Worm (Caenorhabditis elegans) whole organism, L1 larva: ENCODE results near the gene T09F3.5.

ENCODE experiments used
- C04F5.9 ChIP-seq: sonication (generic microtip); optimal IDR thresholded peaks from 2 replicates; lab custom pipeline; 2016; ENCODE audit warnings: missing genetic modification characterization, missing compliant biosample characterization
- C16A3.4 ChIP-seq: fragments of 150-350 bp; optimal IDR thresholded peaks from 2 replicates; lab custom pipeline; 2014; ENCODE audit warnings: missing biosample characterization, missing genetic modification characterization
- F16B12.6 ChIP-seq: fragments of 150-350 bp; optimal IDR thresholded peaks from 2 replicates; lab custom pipeline; 2014; ENCODE audit warnings: missing biosample characterization, missing genetic modification characterization
- aha-1 ChIP-seq: fragments of 150-350 bp; optimal IDR thresholded peaks from 2 replicates; lab custom pipeline; 2014; ENCODE audit warnings: missing biosample characterization, missing genetic modification characterization
- ama-1 ChIP-seq: fragments of 150-350 bp; optimal IDR thresholded peaks from 2 replicates; lab custom pipeline; 2014
- blmp-1 ChIP-seq: fragments of 150-350 bp; optimal IDR thresholded peaks from 2 replicates; lab custom pipeline; 2014; ENCODE audit warnings: missing biosample characterization, missing genetic modification characterization
- ceh-63 ChIP-seq: fragments of 200-800 bp; sonication (Bioruptor generic); optimal IDR thresholded peaks from 2 replicates; lab custom pipeline; 2018; ENCODE audit warnings: mild to moderate bottlenecking, missing genetic modification characterization, missing compliant biosample characterization
- ceh-90 ChIP-seq: sonication (generic microtip); optimal IDR thresholded peaks from 2 replicates; lab custom pipeline; 2016; ENCODE audit warnings: missing genetic modification characterization, missing compliant biosample characterization
- dpl-1 ChIP-seq, 3 experiments: fragments of 150-350 bp in 2 of 3; sonication (generic microtip) in 1 of 3; optimal IDR thresholded peaks; 2 replicates each; lab custom pipeline; 2014 to 2017; ENCODE audit warnings: missing biosample characterization in 3 of 3, missing genetic modification characterization in 3 of 3, missing genetic modification reagents in 3 of 3
- dsc-1 ChIP-seq: sonication (generic microtip); optimal IDR thresholded peaks from 2 replicates; lab custom pipeline; 2016; ENCODE audit warnings: mild to moderate bottlenecking, missing genetic modification characterization, missing compliant biosample characterization
- efl-1 ChIP-seq, 4 experiments: fragments of 150-350 bp; optimal IDR thresholded peaks in 3 of 4; peaks in 1 of 4; 1 replicate in 1 of 4; 2 replicates in 3 of 4; lab custom pipeline; 2014; ENCODE audit warnings: missing biosample characterization in 2 of 4, missing genetic modification characterization in 2 of 4, missing genetic modification reagents in 2 of 4
- efl-3 ChIP-seq: fragments of 200-800 bp; sonication (Bioruptor generic); optimal IDR thresholded peaks from 2 replicates; lab custom pipeline; 2018; ENCODE audit warnings: mild to moderate bottlenecking, missing genetic modification characterization, missing compliant biosample characterization
- egl-13 ChIP-seq: sonication (generic microtip); optimal IDR thresholded peaks from 2 replicates; lab custom pipeline; 2016; ENCODE audit warnings: missing genotype, missing genetic modification reagents, missing genetic modification characterization, missing compliant biosample characterization
- egl-27 ChIP-seq, 2 experiments: fragments of 150-350 bp in 1 of 2; sonication (generic microtip); optimal IDR thresholded peaks; 3 replicates each; lab custom pipeline; 2017 to 2018; ENCODE audit warnings: missing biosample characterization in 2 of 2, missing genetic modification characterization in 2 of 2, missing genetic modification reagents in 2 of 2
- elt-2 ChIP-seq: sonication (generic microtip); optimal IDR thresholded peaks from 2 replicates; lab custom pipeline; 2016; ENCODE audit warnings: missing genetic modification characterization, mild to moderate bottlenecking, inconsistent platforms, missing compliant biosample characterization, missing genetic modification reagents
- elt-3 ChIP-seq, 6 experiments: fragments of 150-350 bp in 1 of 6; sonication (generic microtip); optimal IDR thresholded peaks; 2 replicates each; lab custom pipeline; 2017 to 2018; ENCODE audit warnings: missing biosample characterization in 6 of 6, missing genetic modification characterization in 6 of 6, inconsistent platforms in 1 of 6
- ets-5 ChIP-seq: fragments of 200-800 bp; sonication (Bioruptor generic); IDR thresholded peaks from 2 replicates; pipeline ENCODE4 v1.3.6; 2022; ENCODE audit warnings: missing genetic modification characterization, missing compliant biosample characterization
- fkh-10 ChIP-seq: sonication (generic microtip); optimal IDR thresholded peaks from 2 replicates; lab custom pipeline; 2017; ENCODE audit warnings: missing biosample characterization, missing genetic modification reagents, missing genetic modification characterization
- fos-1 ChIP-seq: fragments of 150-350 bp; optimal IDR thresholded peaks from 2 replicates; lab custom pipeline; 2014; ENCODE audit warnings: missing biosample characterization, missing genetic modification characterization
- hlh-17 ChIP-seq: fragments of 200-800 bp; sonication (Bioruptor generic); optimal IDR thresholded peaks from 2 replicates; lab custom pipeline; 2018; ENCODE audit warnings: missing genetic modification characterization, mild to moderate bottlenecking, missing compliant biosample characterization, moderate library complexity, borderline replicate concordance
- hlh-4 ChIP-seq: sonication (generic microtip); optimal IDR thresholded peaks from 2 replicates; lab custom pipeline; 2016; ENCODE audit warnings: mild to moderate bottlenecking, missing genetic modification characterization, missing compliant biosample characterization
- jun-1 ChIP-seq: fragments of 150-350 bp; optimal IDR thresholded peaks from 2 replicates; lab custom pipeline; 2014; ENCODE audit warnings: missing biosample characterization, missing genetic modification reagents, missing genetic modification characterization
- lin-13 ChIP-seq: fragments of 150-350 bp; optimal IDR thresholded peaks from 2 replicates; lab custom pipeline; 2014; ENCODE audit warnings: missing biosample characterization, missing genetic modification reagents, missing genetic modification characterization
- lin-35 ChIP-seq, 2 experiments: fragments of 150-350 bp; optimal IDR thresholded peaks; 2 replicates each; lab custom pipeline; 2014; ENCODE audit warnings: missing biosample characterization in 2 of 2, missing genetic modification characterization in 2 of 2, missing genetic modification reagents in 2 of 2
- lsy-2 ChIP-seq, 2 experiments: fragments of 150-350 bp; optimal IDR thresholded peaks; 2 replicates each; lab custom pipeline; 2014; ENCODE audit warnings: missing biosample characterization in 2 of 2, missing genetic modification characterization in 2 of 2
- mab-9 ChIP-seq: fragments of 200-800 bp; sonication (Bioruptor generic); IDR thresholded peaks from 2 replicates; pipeline ENCODE4 v1.3.6; 2022; ENCODE audit warnings: missing genetic modification reagents, missing genetic modification characterization, missing compliant biosample characterization
- mef-2 ChIP-seq: fragments of 150-350 bp; optimal IDR thresholded peaks from 2 replicates; lab custom pipeline; 2014; ENCODE audit warnings: missing biosample characterization, missing genetic modification characterization
- mep-1 ChIP-seq: fragments of 150-350 bp; optimal IDR thresholded peaks from 2 replicates; lab custom pipeline; 2014; ENCODE audit warnings: missing biosample characterization, missing genetic modification characterization
- nhr-11 ChIP-seq: fragments of 150-350 bp; optimal IDR thresholded peaks from 2 replicates; lab custom pipeline; 2014; ENCODE audit warnings: missing biosample characterization, missing genetic modification characterization
- nhr-20 ChIP-seq: sonication (generic microtip); optimal IDR thresholded peaks from 2 replicates; lab custom pipeline; 2016; ENCODE audit warnings: mild to moderate bottlenecking, missing genetic modification characterization, missing compliant biosample characterization
- nhr-28 ChIP-seq: fragments of 150-350 bp; optimal IDR thresholded peaks from 2 replicates; lab custom pipeline; 2014; ENCODE audit warnings: missing biosample characterization, missing genetic modification characterization
- nhr-47 ChIP-seq: sonication (generic microtip); optimal IDR thresholded peaks from 2 replicates; lab custom pipeline; 2016; ENCODE audit warnings: mild to moderate bottlenecking, missing genetic modification characterization, moderate library complexity, missing compliant biosample characterization
- nhr-71 ChIP-seq: sonication (generic microtip); optimal IDR thresholded peaks from 2 replicates; lab custom pipeline; 2016; ENCODE audit warnings: mild to moderate bottlenecking, missing genetic modification characterization, moderate library complexity, missing compliant biosample characterization
- nhr-76 ChIP-seq: sonication (generic microtip); optimal IDR thresholded peaks from 2 replicates; lab custom pipeline; 2017; ENCODE audit warnings: missing biosample characterization, missing genetic modification characterization
- nhr-90 ChIP-seq: sonication (generic microtip); optimal IDR thresholded peaks from 2 replicates; lab custom pipeline; 2016; ENCODE audit warnings: mild to moderate bottlenecking, missing genetic modification characterization, missing compliant biosample characterization; ENCODE audit not compliant: poor library complexity
- pag-3 ChIP-seq: sonication (generic microtip); optimal IDR thresholded peaks from 2 replicates; lab custom pipeline; 2017; ENCODE audit warnings: missing genetic modification characterization, mild to moderate bottlenecking, missing compliant biosample characterization, antibody characterized with exemption, borderline replicate concordance; ENCODE audit not compliant: insufficient read depth
- pax-3 ChIP-seq: fragments of 200-800 bp; sonication (Bioruptor generic); optimal IDR thresholded peaks from 2 replicates; lab custom pipeline; 2018; ENCODE audit warnings: mild to moderate bottlenecking, missing genetic modification characterization, moderate library complexity, missing compliant biosample characterization
- pqm-1 ChIP-seq: sonication (generic microtip); optimal IDR thresholded peaks from 3 replicates; lab custom pipeline; 2017; ENCODE audit warnings: missing biosample characterization, missing genetic modification characterization
- sptf-1 ChIP-seq: fragments of 150-350 bp; optimal IDR thresholded peaks from 2 replicates; lab custom pipeline; 2014; ENCODE audit warnings: missing biosample characterization, missing genetic modification characterization
- swsn-7 ChIP-seq: sonication (generic microtip); optimal IDR thresholded peaks from 2 replicates; lab custom pipeline; 2016; ENCODE audit warnings: missing genetic modification characterization, missing compliant biosample characterization
- unc-130 ChIP-seq: fragments of 150-350 bp; optimal IDR thresholded peaks from 2 replicates; lab custom pipeline; 2017; ENCODE audit warnings: missing biosample characterization, missing genetic modification characterization, inconsistent platforms
- unc-62 ChIP-seq: fragments of 150-350 bp; optimal IDR thresholded peaks from 2 replicates; lab custom pipeline; 2014; ENCODE audit warnings: missing biosample characterization, missing genetic modification reagents, missing genetic modification characterization
- unc-98 ChIP-seq: fragments of 200-800 bp; sonication (Bioruptor generic); IDR thresholded peaks from 2 replicates; pipeline ENCODE4 v1.3.6; 2022; ENCODE audit warnings: missing genetic modification characterization, missing compliant biosample characterization
- vab-15 ChIP-seq: sonication (generic microtip); optimal IDR thresholded peaks from 2 replicates; lab custom pipeline; 2017; ENCODE audit warnings: missing genotype, mild to moderate bottlenecking, missing genetic modification characterization, missing compliant biosample characterization
- zag-1 ChIP-seq: fragments of 150-350 bp; optimal IDR thresholded peaks from 2 replicates; lab custom pipeline; 2014; ENCODE audit warnings: missing biosample characterization, missing genetic modification characterization
- ztf-4 ChIP-seq: fragments of 150-350 bp; optimal IDR thresholded peaks from 2 replicates; lab custom pipeline; 2014; ENCODE audit warnings: missing biosample characterization, missing genetic modification characterization

The T09F3.5 gene

ce11 chrII:10402991-10403390, 6.3 kb downstream of the T09F3.5 start:
- peak; percentile 88 for TF ChIP-seq elt-2 (tag; lab: Kevin White, UChicago)
- TF ChIP-seq elt-3 (tag; optimal IDR thresholded peaks at IDR 0.05; lab: Kevin White, UChicago): no peak
- TF ChIP-seq lin-35 (GFP tag; optimal IDR thresholded peaks at IDR 0.05; lab: Kevin White, UChicago): peak in 1 of 2 experiments; percentile 5
- peak; percentile 5 for TF ChIP-seq nhr-90 (tag; lab: Kevin White, UChicago)
- TF ChIP-seq nhr-20 (tag; lab: Kevin White, UChicago): peak; percentile 33
- no peak for TF ChIP-seq C04F5.9

DNA sequence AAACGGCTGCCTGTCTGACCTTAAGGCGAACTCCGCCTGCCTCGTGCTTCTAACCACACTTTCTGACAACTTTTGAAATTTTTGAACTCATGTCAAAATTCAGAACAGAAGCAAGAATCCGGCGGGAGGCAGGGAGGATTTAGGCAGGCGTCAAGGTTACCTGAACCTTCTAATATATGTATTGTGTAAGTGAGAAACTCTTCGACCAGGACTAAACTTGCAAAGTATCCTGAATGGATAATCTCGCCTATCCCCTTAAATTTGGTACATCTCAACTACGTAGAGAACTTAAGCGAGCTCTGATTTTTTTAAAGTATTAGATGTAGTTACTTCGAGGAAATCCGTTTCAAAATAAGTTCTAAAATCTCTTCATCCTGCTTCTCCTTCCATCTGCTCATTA, 14.3 kb downstream of the T09F3.5 start, which contains the start of gene E04D5.5:
Gene E04D5.5, plus strand, starts transcription at position 301 of the 400 bp plus-strand sequence.
- no peak for TF ChIP-seq pax-3 (tag; lab: Kevin White, UChicago)
- TF ChIP-seq ceh-90 (tag; lab: Kevin White, UChicago): no peak
- no peak for TF ChIP-seq C16A3.4 (tag; lab: Kevin White, UChicago)
- no peak for TF ChIP-seq dsc-1
- TF ChIP-seq ets-5 (GFP tag; lab: Robert Waterston, UW): no peak
- no peak for TF ChIP-seq mab-9
- no peak for TF ChIP-seq hlh-4 (tag; lab: Kevin White, UChicago)
- no peak for TF ChIP-seq fkh-10 (GFP tag; lab: Kevin White, UChicago)
- TF ChIP-seq ceh-63 (GFP tag; lab: Kevin White, UChicago): no peak

ce11 chrII:10416332-10416863, 19.7 kb downstream of the T09F3.5 start, which contains the start of gene eif-2A:
Gene eif-2A (plus strand): TSS chrII:10416800.
- TF ChIP-seq pag-3 (tag; lab: Kevin White, UChicago) (no peak), nhr-90 (tag; lab: Kevin White, UChicago) (no peak), dsc-1 (no peak), F16B12.6 (peak; percentile 75), ets-5 (GFP tag; lab: Robert Waterston, UW) (no peak), mef-2 (tag; lab: Kevin White, UChicago) (no peak), ztf-4 (tag; lab: Kevin White, UChicago) (no peak), nhr-11 (tag; lab: Kevin White, UChicago) (no peak), ceh-90 (tag; lab: Kevin White, UChicago) (no peak), nhr-76 (tag; lab: Kevin White, UChicago) (no peak), zag-1 (tag; lab: Kevin White, UChicago) (no peak), egl-27 (tag; optimal IDR thresholded peaks at IDR 0.05; lab: Kevin White, UChicago) (no peak), blmp-1 (tag; lab: Kevin White, UChicago) (peak; percentile 42), unc-130 (no peak), mep-1 (tag; lab: Kevin White, UChicago) (peak; percentile 50), efl-1 (optimal IDR thresholded peaks at IDR 0.05; lab: Kevin White, UChicago) (peak in 1 of 2 experiments; percentile 44), efl-1 (GFP tag; optimal IDR thresholded peaks at IDR 0.05 in 1 of 2; lab: Kevin White, UChicago) (peak in 1 of 2 experiments; percentile 50), pqm-1 (tag; lab: Kevin White, UChicago) (no peak), vab-15 (no peak), lin-35 (GFP tag; optimal IDR thresholded peaks at IDR 0.05; lab: Kevin White, UChicago) (peak; percentile 25 to 41), C04F5.9 (no peak), unc-62 (GFP tag; lab: Kevin White, UChicago) (no peak), ceh-63 (GFP tag; lab: Kevin White, UChicago) (no peak), unc-98 (GFP tag; lab: Robert Waterston, UW) (no peak), lin-13 (no peak), aha-1 (tag; lab: Kevin White, UChicago) (no peak), swsn-7 (tag; lab: Kevin White, UChicago) (no peak), lsy-2 (tag; optimal IDR thresholded peaks at IDR 0.05; lab: Kevin White, UChicago) (peak; percentile 79 to 97), mab-9 (no peak), jun-1 (tag; lab: Kevin White, UChicago) (no peak), fos-1 (tag; lab: Kevin White, UChicago) (no peak), pax-3 (tag; lab: Kevin White, UChicago) (no peak), egl-13 (tag; lab: Kevin White, UChicago) (no peak), dpl-1 (GFP tag; optimal IDR thresholded peaks at IDR 0.05; lab: Kevin White, UChicago) (peak; percentile 23 to 61 (median 38)), nhr-71 (tag; lab: Kevin White, UChicago) (peak; percentile 21), efl-3 (no peak), sptf-1 (tag; lab: Kevin White, UChicago) (no peak), elt-3 (tag; optimal IDR thresholded peaks at IDR 0.05; lab: Kevin White, UChicago) (no peak), ama-1 (lab: Kevin White, UChicago) (no peak), hlh-17 (GFP tag; lab: Kevin White, UChicago) (no peak), C16A3.4 (tag; lab: Kevin White, UChicago) (peak; percentile 5), nhr-47 (peak; percentile 7), nhr-28 (no peak)
